Worm (Caenorhabditis elegans): ENCODE data around the gene M04C3.5.

Gene M04C3.5

DNA sequence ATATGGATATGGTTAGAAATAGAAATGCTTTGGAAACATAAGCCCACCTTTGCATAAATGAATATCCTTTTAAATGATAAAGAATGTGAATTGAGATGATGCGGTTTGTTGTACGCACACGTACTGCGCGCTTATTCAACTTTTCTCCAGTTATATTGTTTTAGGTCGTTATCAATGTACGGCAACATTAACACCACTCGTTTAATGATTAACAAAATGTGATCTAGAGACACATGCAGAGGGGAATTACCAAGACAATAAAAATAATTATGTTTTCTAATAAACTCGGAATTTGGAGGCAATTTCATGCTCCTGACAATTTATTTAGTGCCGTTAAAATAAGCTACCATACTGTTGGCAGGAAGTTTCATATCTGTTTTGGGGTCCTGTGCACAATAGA is 4.1 kb upstream of the M04C3.5 start, which contains the start of gene M04C3.1:
Gene M04C3.1, minus strand, starts transcription at position 164 of the 400 bp plus-strand sequence.
- no peak for TF ChIP-seq flt-1 (GFP tag; IDR thresholded peaks at IDR 0.05)
- TF ChIP-seq ztf-23 (GFP tag; IDR thresholded peaks at IDR 0.05): no peak
- TF ChIP-seq ztf-29 (GFP tag; IDR thresholded peaks at IDR 0.05): no peak
- no peak for TF ChIP-seq T22C8.4 (GFP tag; IDR thresholded peaks at IDR 0.05)
- no peak for TF ChIP-seq med-1 (GFP tag; optimal IDR thresholded peaks at IDR 0.05; ENCODE audit: insufficient read depth)
- TF ChIP-seq tab-1 (GFP tag; IDR thresholded peaks at IDR 0.05): no peak
- TF ChIP-seq ref-1 (GFP tag; conservative IDR thresholded peaks at IDR 0.05): no peak
- no peak for TF ChIP-seq cog-1 (tag; optimal IDR thresholded peaks at IDR 0.05)
- TF ChIP-seq klf-2 (GFP tag; conservative IDR thresholded peaks at IDR 0.05): no peak

DNA sequence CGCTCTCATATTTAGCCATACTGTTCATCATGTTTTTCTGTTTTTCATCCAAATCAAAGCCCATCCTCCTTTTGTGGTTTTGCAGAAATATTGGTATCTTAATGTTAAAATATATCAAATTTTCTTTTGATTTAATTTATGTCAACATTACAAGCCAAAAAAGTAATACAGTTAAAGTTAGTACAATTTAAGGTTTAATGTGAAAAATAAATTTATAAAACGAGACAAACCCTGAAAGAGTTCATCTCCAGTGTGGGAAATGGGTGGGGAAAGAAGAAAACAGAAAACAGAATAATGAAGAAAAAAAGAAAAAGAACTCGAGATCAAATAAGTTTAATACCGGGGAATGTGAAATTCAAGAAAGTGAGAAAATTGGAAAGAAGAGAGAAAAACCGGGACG is 728 bp upstream of the M04C3.5 start, which contains the start of gene M04C3.2:
Gene M04C3.2, minus strand, starts transcription at position 101 of the 400 bp plus-strand sequence.
- no peak for TF ChIP-seq med-1 (GFP tag; optimal IDR thresholded peaks at IDR 0.05; ENCODE audit: insufficient read depth)
- TF ChIP-seq ztf-29 (GFP tag; IDR thresholded peaks at IDR 0.05): no peak
- no peak for TF ChIP-seq tab-1 (GFP tag; IDR thresholded peaks at IDR 0.05)
- no peak for TF ChIP-seq T22C8.4 (GFP tag; IDR thresholded peaks at IDR 0.05)
- TF ChIP-seq flt-1 (GFP tag; IDR thresholded peaks at IDR 0.05): no peak
- no peak for TF ChIP-seq ref-1 (GFP tag; conservative IDR thresholded peaks at IDR 0.05)
- TF ChIP-seq ztf-23 (GFP tag; IDR thresholded peaks at IDR 0.05): no peak
- no peak for TF ChIP-seq klf-2 (GFP tag; conservative IDR thresholded peaks at IDR 0.05)
- TF ChIP-seq cog-1 (tag; optimal IDR thresholded peaks at IDR 0.05): no peak

DNA sequence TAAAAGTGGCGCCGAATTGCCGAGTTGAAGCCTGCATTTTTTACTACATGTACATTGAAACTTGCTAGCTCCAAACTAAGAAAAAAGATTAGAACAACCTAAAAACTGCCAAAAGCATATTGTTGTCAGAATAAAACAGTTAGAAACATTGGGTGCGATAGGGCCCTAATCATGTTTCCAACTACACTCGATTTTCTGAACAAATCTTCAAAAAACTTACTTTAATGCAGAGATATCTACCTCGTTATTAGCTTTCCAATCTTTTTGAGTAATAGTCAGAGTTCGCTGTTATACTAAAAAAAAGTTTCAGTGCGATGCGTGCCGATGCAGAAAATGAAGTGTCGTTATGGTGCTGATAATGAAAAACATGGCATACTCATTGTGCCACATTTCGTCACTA is 6.1 kb downstream of the M04C3.5 start, which contains the start of the genes Y43F8B.13 and Y43F8B.14:
Gene Y43F8B.13, plus strand, starts transcription at position 301 of the 400 bp plus-strand sequence.
Gene Y43F8B.14, minus strand, starts transcription at position 322 of the 400 bp plus-strand sequence.
- TF ChIP-seq ztf-29 (GFP tag; IDR thresholded peaks at IDR 0.05) (no peak), klf-2 (GFP tag; conservative IDR thresholded peaks at IDR 0.05) (no peak)

DNA sequence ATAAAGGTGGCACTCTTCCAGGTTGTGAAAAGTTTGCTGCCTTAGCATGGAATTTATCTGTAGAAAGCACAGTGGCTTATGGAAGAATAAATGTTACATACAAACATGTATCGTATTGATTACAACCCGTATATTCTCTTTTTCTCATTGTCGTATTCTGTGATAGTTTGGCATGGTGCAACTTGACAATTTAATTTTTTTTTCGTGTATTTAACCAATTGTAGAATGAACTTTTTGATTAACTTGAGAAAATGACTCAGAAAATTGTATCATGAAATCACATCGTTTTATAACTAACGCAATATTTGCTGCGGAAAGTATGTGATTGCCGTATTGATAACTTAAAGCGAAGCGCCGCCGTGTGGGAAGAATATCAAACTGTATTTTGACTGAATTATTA is 7.6 kb downstream of the M04C3.5 start, which contains the start of gene Y43F8B.24:
Gene Y43F8B.24, plus strand, starts transcription at position 301 of the 400 bp plus-strand sequence.
- TF ChIP-seq klf-2 (GFP tag; conservative IDR thresholded peaks at IDR 0.05): no peak
- TF ChIP-seq flt-1 (GFP tag; IDR thresholded peaks at IDR 0.05): no peak
- no peak for TF ChIP-seq med-1 (GFP tag; optimal IDR thresholded peaks at IDR 0.05; ENCODE audit: insufficient read depth)
- no peak for TF ChIP-seq tab-1 (GFP tag; IDR thresholded peaks at IDR 0.05)
- TF ChIP-seq T22C8.4 (GFP tag; IDR thresholded peaks at IDR 0.05): no peak
- TF ChIP-seq ztf-23 (GFP tag; IDR thresholded peaks at IDR 0.05): no peak
- no peak for TF ChIP-seq ref-1 (GFP tag; conservative IDR thresholded peaks at IDR 0.05)
- TF ChIP-seq ztf-29 (GFP tag; IDR thresholded peaks at IDR 0.05): no peak
- TF ChIP-seq cog-1 (tag; optimal IDR thresholded peaks at IDR 0.05): no peak

DNA sequence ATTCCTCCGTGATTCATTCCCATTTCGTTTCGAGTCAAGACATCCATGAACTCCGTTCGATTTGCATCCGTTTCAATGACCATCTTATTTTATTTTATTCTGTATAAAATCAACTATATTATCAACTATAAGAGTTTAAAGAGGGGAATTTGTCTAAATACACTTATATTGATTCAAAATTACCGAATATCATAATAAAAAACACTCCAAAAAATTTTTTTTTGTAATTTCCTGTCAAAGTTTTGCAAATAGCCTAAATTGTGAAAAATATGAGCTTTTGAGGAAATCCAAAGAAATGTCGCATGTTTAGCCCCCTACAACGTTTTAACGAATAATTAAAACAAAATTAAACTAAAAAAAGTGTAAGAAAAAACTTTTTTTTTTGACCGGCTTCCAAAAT is 12.5 kb downstream of the M04C3.5 start, which contains the start of gene Y43F8B.15:
Gene Y43F8B.15, minus strand, starts transcription at position 101 of the 400 bp plus-strand sequence.
- TF ChIP-seq ref-1 (GFP tag; conservative IDR thresholded peaks at IDR 0.05) (no peak), T22C8.4 (GFP tag; IDR thresholded peaks at IDR 0.05) (no peak), tab-1 (GFP tag; IDR thresholded peaks at IDR 0.05) (no peak), ztf-23 (GFP tag; IDR thresholded peaks at IDR 0.05) (no peak), cog-1 (tag; optimal IDR thresholded peaks at IDR 0.05) (no peak), ztf-29 (GFP tag; IDR thresholded peaks at IDR 0.05) (no peak), klf-2 (GFP tag; conservative IDR thresholded peaks at IDR 0.05) (no peak), flt-1 (GFP tag; IDR thresholded peaks at IDR 0.05) (no peak), med-1 (GFP tag; optimal IDR thresholded peaks at IDR 0.05; ENCODE audit: insufficient read depth) (no peak)

DNA sequence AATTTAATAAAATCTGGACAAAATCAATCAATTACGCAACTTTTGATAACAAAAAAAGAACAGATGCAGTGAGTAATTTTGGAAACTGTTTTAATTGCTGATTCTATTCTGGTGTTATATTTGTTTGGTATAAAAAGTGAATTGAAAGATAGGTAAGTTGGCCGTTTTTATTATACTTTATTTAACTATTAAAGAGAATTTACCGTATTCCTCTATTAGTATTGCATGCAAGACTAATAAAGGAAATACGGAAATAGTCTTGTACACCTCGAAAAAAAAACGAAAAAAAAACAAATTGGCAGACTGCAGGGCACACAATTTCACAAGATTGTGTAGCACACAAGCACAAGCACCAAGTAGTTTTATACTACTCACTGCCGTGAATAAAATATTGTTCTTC is 13.1 kb downstream of the M04C3.5 start, which contains the start of gene Y43F8B.25:
Gene Y43F8B.25, plus strand, starts transcription at position 301 of the 400 bp plus-strand sequence.
- TF ChIP-seq tab-1 (GFP tag; IDR thresholded peaks at IDR 0.05) (no peak), flt-1 (GFP tag; IDR thresholded peaks at IDR 0.05) (no peak), ref-1 (GFP tag; conservative IDR thresholded peaks at IDR 0.05) (no peak), T22C8.4 (GFP tag; IDR thresholded peaks at IDR 0.05) (no peak), klf-2 (GFP tag; conservative IDR thresholded peaks at IDR 0.05) (no peak), ztf-29 (GFP tag; IDR thresholded peaks at IDR 0.05) (no peak), cog-1 (tag; optimal IDR thresholded peaks at IDR 0.05) (no peak), ztf-23 (GFP tag; IDR thresholded peaks at IDR 0.05) (no peak), med-1 (GFP tag; optimal IDR thresholded peaks at IDR 0.05; ENCODE audit: insufficient read depth) (no peak)

DNA sequence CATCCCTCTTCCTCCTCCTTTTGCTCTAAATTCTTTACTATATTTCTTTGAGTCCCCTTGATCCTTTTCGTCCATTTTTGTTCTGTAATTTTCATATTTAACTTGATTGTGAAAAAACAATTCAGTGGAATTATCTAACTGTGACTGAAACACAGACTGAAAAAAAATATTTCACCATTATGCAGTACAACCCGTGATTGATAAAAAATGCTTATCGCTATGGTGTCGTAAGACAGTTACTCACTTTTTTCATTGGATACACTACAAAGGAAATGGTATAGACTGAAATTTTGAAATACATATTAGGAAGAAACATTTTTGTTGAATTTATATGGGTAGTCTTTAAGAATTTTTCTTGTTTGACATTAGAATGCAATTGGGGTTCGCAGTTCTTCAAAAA is 18.0 kb downstream of the M04C3.5 start, which contains the start of gene Y43F8B.23:
Gene Y43F8B.23, minus strand, starts transcription at position 75 of the 400 bp plus-strand sequence.
- TF ChIP-seq flt-1 (GFP tag; IDR thresholded peaks at IDR 0.05) (no peak), ztf-23 (GFP tag; IDR thresholded peaks at IDR 0.05) (no peak), T22C8.4 (GFP tag; IDR thresholded peaks at IDR 0.05) (no peak), ref-1 (GFP tag; conservative IDR thresholded peaks at IDR 0.05) (no peak), med-1 (GFP tag; optimal IDR thresholded peaks at IDR 0.05; ENCODE audit: insufficient read depth) (no peak), ztf-29 (GFP tag; IDR thresholded peaks at IDR 0.05) (no peak)

DNA sequence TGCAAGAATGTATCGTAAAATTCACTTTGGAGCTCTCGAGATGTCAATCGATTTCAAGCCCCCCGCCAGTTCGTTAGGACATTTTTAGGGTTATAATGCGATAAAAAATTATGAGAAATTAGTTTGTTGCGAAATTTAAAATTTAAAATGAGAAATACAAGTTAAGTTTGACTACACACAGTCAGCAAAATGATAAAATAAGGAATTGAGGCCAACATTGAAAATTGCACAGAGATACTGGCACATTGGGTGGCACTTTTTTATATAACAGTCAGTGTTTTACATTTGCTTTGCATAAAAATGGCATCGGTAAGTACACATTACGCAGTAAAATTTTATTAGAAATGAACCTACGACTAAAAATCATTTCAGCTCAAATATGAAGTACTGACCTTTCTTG is 18.6 kb downstream of the M04C3.5 start, which contains the start of gene Y43F8B.12:
Gene Y43F8B.12, plus strand, starts transcription at position 301 of the 400 bp plus-strand sequence.
- no peak for TF ChIP-seq flt-1 (GFP tag; IDR thresholded peaks at IDR 0.05)
- TF ChIP-seq ztf-23 (GFP tag; IDR thresholded peaks at IDR 0.05): no peak
- TF ChIP-seq med-1 (GFP tag; optimal IDR thresholded peaks at IDR 0.05; ENCODE audit: insufficient read depth): no peak
- no peak for TF ChIP-seq ztf-29 (GFP tag; IDR thresholded peaks at IDR 0.05)
- no peak for TF ChIP-seq klf-2 (GFP tag; conservative IDR thresholded peaks at IDR 0.05)
- TF ChIP-seq tab-1 (GFP tag; IDR thresholded peaks at IDR 0.05): no peak
- no peak for TF ChIP-seq T22C8.4 (GFP tag; IDR thresholded peaks at IDR 0.05)
- TF ChIP-seq ref-1 (GFP tag; conservative IDR thresholded peaks at IDR 0.05): no peak
- no peak for TF ChIP-seq cog-1 (tag; optimal IDR thresholded peaks at IDR 0.05)

- TF ChIP-seq flt-1 (GFP tag; IDR thresholded peaks at IDR 0.05): no peak
- TF ChIP-seq ref-1 (GFP tag; conservative IDR thresholded peaks at IDR 0.05): no peak
- TF ChIP-seq cog-1 (tag; optimal IDR thresholded peaks at IDR 0.05): no peak
- TF ChIP-seq ztf-29 (GFP tag; IDR thresholded peaks at IDR 0.05): no peak
- no peak for TF ChIP-seq med-1 (GFP tag; optimal IDR thresholded peaks at IDR 0.05; ENCODE audit: insufficient read depth)
- TF ChIP-seq tab-1 (GFP tag; IDR thresholded peaks at IDR 0.05): no peak
- no peak for TF ChIP-seq T22C8.4 (GFP tag; IDR thresholded peaks at IDR 0.05)
- no peak for TF ChIP-seq ztf-23 (GFP tag; IDR thresholded peaks at IDR 0.05)
- TF ChIP-seq klf-2 (GFP tag; conservative IDR thresholded peaks at IDR 0.05): no peak
Observed at ce11 chrV:19470385-19470784, 20.9 kb downstream of the M04C3.5 start, which contains the start of gene Y43F8B.11. Y43F8B.11 (plus strand) TSS chrV:19470685.

Measured in whole organism, midembryonic.